Worm (Caenorhabditis elegans): Measurements from ENCODE around the gene gcy-27.
A peak's percentile ranks its signal among the peaks of the same experiment; 100 is the strongest.

The gcy-27 gene

ce11 chrIV:17461222-17461707 is 24.8 kb upstream of the gcy-27 start, which contains the start of gene rif-1.1:
TSS of gene rif-1.1 (minus strand) at chrIV:17461272.
- TF ChIP-seq ama-1 (optimal IDR thresholded peaks at IDR 0.05) (no peak), mdl-1 (tag; optimal IDR thresholded peaks at IDR 0.05) (no peak), mab-5 (tag; optimal IDR thresholded peaks at IDR 0.05) (no peak), lsy-2 (tag; optimal IDR thresholded peaks at IDR 0.05) (peak in 1 of 2 experiments; percentile 86), sma-3 (GFP tag; optimal IDR thresholded peaks at IDR 0.05) (peak; percentile 2), lin-39 (tag; optimal IDR thresholded peaks at IDR 0.05) (no peak), nhr-11 (tag; optimal IDR thresholded peaks at IDR 0.05) (no peak), fos-1 (tag; optimal IDR thresholded peaks at IDR 0.05) (no peak), unc-55 (GFP tag; optimal IDR thresholded peaks at IDR 0.05) (peak; percentile 72), gmeb-1 (tag; optimal IDR thresholded peaks at IDR 0.05) (peak; percentile 86), Y55F3AM.14 (GFP tag; optimal IDR thresholded peaks at IDR 0.05) (no peak), C34F6.9 (tag; optimal IDR thresholded peaks at IDR 0.05) (peak; percentile 19), nhr-6 (tag; optimal IDR thresholded peaks at IDR 0.05) (no peak), nhr-129 (tag; optimal IDR thresholded peaks at IDR 0.05) (peak; percentile 49), lin-13 (GFP tag; optimal IDR thresholded peaks at IDR 0.05) (peak; percentile 23), unc-62 (GFP tag; optimal IDR thresholded peaks at IDR 0.05) (no peak), mbf-1 (tag; optimal IDR thresholded peaks at IDR 0.05) (no peak)

- no peak for TF ChIP-seq elt-3 (tag; optimal IDR thresholded peaks at IDR 0.05)
- no peak for TF ChIP-seq egl-27 (tag; optimal IDR thresholded peaks at IDR 0.05)
- no peak for TF ChIP-seq dmd-4 (tag; optimal IDR thresholded peaks at IDR 0.05)
- TF ChIP-seq alr-1 (tag; optimal IDR thresholded peaks at IDR 0.05) = no peak
- no peak for TF ChIP-seq gmeb-1 (tag; optimal IDR thresholded peaks at IDR 0.05)
- no peak for TF ChIP-seq mab-5 (tag; optimal IDR thresholded peaks at IDR 0.05)
- TF ChIP-seq F13H6.1 (tag; optimal IDR thresholded peaks at IDR 0.05) = no peak
- TF ChIP-seq crh-2 (tag; optimal IDR thresholded peaks at IDR 0.05) = no peak
- TF ChIP-seq nhr-10 (tag; optimal IDR thresholded peaks at IDR 0.05) = no peak
- no peak for TF ChIP-seq mbf-1 (tag; optimal IDR thresholded peaks at IDR 0.05)
- no peak for TF ChIP-seq lsy-2 (tag; optimal IDR thresholded peaks at IDR 0.05)
- TF ChIP-seq lin-11 (tag; optimal IDR thresholded peaks at IDR 0.05) = no peak
- no peak for TF ChIP-seq nhr-6 (tag; optimal IDR thresholded peaks at IDR 0.05)
- no peak for TF ChIP-seq lin-13 (GFP tag; optimal IDR thresholded peaks at IDR 0.05)
- TF ChIP-seq ZK546.5 (tag; optimal IDR thresholded peaks at IDR 0.05) = no peak
Observed at ce11 chrIV:17453996-17454395, 17.5 kb upstream of the gcy-27 start.

- no peak for TF ChIP-seq mdl-1 (tag; optimal IDR thresholded peaks at IDR 0.05)
- no peak for TF ChIP-seq mab-5 (tag; optimal IDR thresholded peaks at IDR 0.05)
- no peak for TF ChIP-seq dmd-4 (tag; optimal IDR thresholded peaks at IDR 0.05)
- no peak for TF ChIP-seq nhr-11 (tag; optimal IDR thresholded peaks at IDR 0.05)
- no peak for TF ChIP-seq nhr-6 (tag; optimal IDR thresholded peaks at IDR 0.05)
- TF ChIP-seq ceh-82 (tag; optimal IDR thresholded peaks at IDR 0.05) = no peak
- TF ChIP-seq mbf-1 (tag; optimal IDR thresholded peaks at IDR 0.05) = no peak
- TF ChIP-seq ztf-11 (tag; optimal IDR thresholded peaks at IDR 0.05) = no peak
- TF ChIP-seq nhr-237 (tag; optimal IDR thresholded peaks at IDR 0.05) = no peak
- TF ChIP-seq ztf-1 (GFP tag; conservative IDR thresholded peaks at IDR 0.05) = no peak
- TF ChIP-seq blmp-1 (tag; optimal IDR thresholded peaks at IDR 0.05; ENCODE audit: insufficient read depth) = no peak
- no peak for TF ChIP-seq lin-13 (GFP tag; optimal IDR thresholded peaks at IDR 0.05)
- TF ChIP-seq nhr-129 (tag; optimal IDR thresholded peaks at IDR 0.05) = no peak
- no peak for TF ChIP-seq ZK546.5 (tag; optimal IDR thresholded peaks at IDR 0.05)
Observed at ce11 chrIV:17453200-17453599, 16.7 kb upstream of the gcy-27 start.

ce11 chrIV:17450443-17450842 is 14.0 kb upstream of the gcy-27 start, which contains the start of gene F11E6.8:
TSS of gene F11E6.8 (minus strand) at chrIV:17450543.
- TF ChIP-seq Y55F3AM.14 (GFP tag; optimal IDR thresholded peaks at IDR 0.05) (no peak), lin-39 (tag; optimal IDR thresholded peaks at IDR 0.05) (no peak), elt-1 (tag; optimal IDR thresholded peaks at IDR 0.05) (no peak), ztf-4 (tag; optimal IDR thresholded peaks at IDR 0.05) (no peak), ZK546.5 (tag; optimal IDR thresholded peaks at IDR 0.05) (no peak), nhr-23 (tag; optimal IDR thresholded peaks at IDR 0.05) (no peak), nhr-6 (tag; optimal IDR thresholded peaks at IDR 0.05) (no peak), nhr-129 (tag; optimal IDR thresholded peaks at IDR 0.05) (no peak), snpc-4 (tag; optimal IDR thresholded peaks at IDR 0.05) (no peak), nhr-11 (tag; optimal IDR thresholded peaks at IDR 0.05) (no peak), R02D3.7 (tag; optimal IDR thresholded peaks at IDR 0.05) (no peak), lsy-2 (tag; optimal IDR thresholded peaks at IDR 0.05) (no peak), nhr-10 (tag; optimal IDR thresholded peaks at IDR 0.05) (no peak), ztf-11 (tag; optimal IDR thresholded peaks at IDR 0.05) (no peak), unc-39 (tag; optimal IDR thresholded peaks at IDR 0.05) (no peak)

Measured in whole organism, L2 larva.